Fruit fly (Drosophila melanogaster) whole organism, embryonic: ENCODE measurements around the gene how.
A peak's percentile ranks its signal among the peaks of the same experiment; 100 is the strongest.

Source experiments
- B-H2 ChIP-seq: fragments of 200-800 bp; sonication (Bioruptor generic); optimal IDR thresholded peaks from 2 replicates; lab custom pipeline; 2018; ENCODE audit warnings: missing biosample characterization, mild to moderate bottlenecking, missing genetic modification characterization
- CG10147 ChIP-seq: fragments of 200-800 bp; sonication (Bioruptor generic); optimal IDR thresholded peaks from 2 replicates; lab custom pipeline; 2019; ENCODE audit warnings: missing biosample characterization, mild to moderate bottlenecking, missing genetic modification characterization, moderate library complexity
- CG11456 ChIP-seq: fragments of 200-800 bp; sonication (Bioruptor generic); IDR thresholded peaks from 3 replicates; pipeline ENCODE4 v1.3.6; 2022; ENCODE audit warnings: missing biosample characterization, missing genetic modification characterization
- CG12299 ChIP-seq: fragments of 200-800 bp; sonication (Bioruptor generic); optimal IDR thresholded peaks from 2 replicates; lab custom pipeline; 2018; ENCODE audit warnings: missing biosample characterization, mild to moderate bottlenecking, missing genetic modification characterization
- CG17612 ChIP-seq: fragments of 200-800 bp; sonication (Bioruptor generic); IDR thresholded peaks from 2 replicates; pipeline ENCODE4 v1.3.6; 2022; ENCODE audit warnings: missing biosample characterization, missing genetic modification characterization
- CG17912 ChIP-seq: fragments of 200-800 bp; sonication (Bioruptor generic); optimal IDR thresholded peaks from 2 replicates; lab custom pipeline; 2018; ENCODE audit warnings: missing biosample characterization, mild to moderate bottlenecking, missing genetic modification characterization
- CG18764 ChIP-seq: fragments of 200-800 bp; sonication (Bioruptor generic); optimal IDR thresholded peaks from 3 replicates; lab custom pipeline; 2016; ENCODE audit warnings: missing biosample characterization, missing genetic modification characterization
- CG2875 ChIP-seq: fragments of 200-800 bp; sonication (Bioruptor generic); optimal IDR thresholded peaks from 2 replicates; lab custom pipeline; 2017; ENCODE audit warnings: missing biosample characterization, mild to moderate bottlenecking, missing genetic modification characterization, missing genetic modification reagents
- CG30403 ChIP-seq: fragments of 200-800 bp; sonication (Bioruptor generic); optimal IDR thresholded peaks from 3 replicates; lab custom pipeline; 2016; ENCODE audit warnings: missing biosample characterization, missing genetic modification characterization
- CG3163 ChIP-seq: fragments of 200-800 bp; sonication (Bioruptor generic); optimal IDR thresholded peaks from 3 replicates; lab custom pipeline; 2016; ENCODE audit warnings: missing biosample characterization, missing genetic modification characterization
- CG34422 ChIP-seq: fragments of 200-800 bp; sonication (Bioruptor generic); IDR thresholded peaks from 3 replicates; pipeline ENCODE4 v1.3.6; 2022; ENCODE audit warnings: missing biosample characterization, missing genetic modification characterization
- CG3726 ChIP-seq: fragments of 200-800 bp; sonication (Bioruptor generic); IDR thresholded peaks from 3 replicates; pipeline ENCODE4, ENCODE4 v1.3.6; 2022; ENCODE audit warnings: missing biosample characterization, missing genetic modification characterization
- CG5180 ChIP-seq: fragments of 200-800 bp; sonication (Bioruptor generic); optimal IDR thresholded peaks from 3 replicates; lab custom pipeline; 2017; ENCODE audit warnings: missing biosample characterization, missing genetic modification characterization, mild to moderate bottlenecking, moderate library complexity, missing genetic modification reagents
- CG6689 ChIP-seq: fragments of 200-800 bp; sonication (Bioruptor generic); IDR thresholded peaks from 2 replicates; pipeline ENCODE4 v1.3.6; 2022; ENCODE audit warnings: missing biosample characterization, missing genetic modification characterization
- CG6791 ChIP-seq: fragments of 200-800 bp; sonication (Bioruptor generic); IDR thresholded peaks from 3 replicates; pipeline ENCODE4 v1.3.6; 2022; ENCODE audit warnings: missing biosample characterization, missing genetic modification characterization; ENCODE audit not compliant: partially characterized antibody
- CG7271 ChIP-seq: fragments of 200-800 bp; sonication (Bioruptor generic); optimal IDR thresholded peaks from 2 replicates; lab custom pipeline; 2018; ENCODE audit warnings: missing biosample characterization, mild to moderate bottlenecking, missing genetic modification characterization, moderate library complexity
- CG9932 ChIP-seq: fragments of 200-800 bp; sonication (Bioruptor generic); IDR thresholded peaks from 2 replicates; pipeline ENCODE4 v1.3.6; 2022; ENCODE audit warnings: missing biosample characterization, missing genetic modification characterization
- Camta ChIP-seq: fragments of 200-800 bp; sonication (Bioruptor generic); optimal IDR thresholded peaks from 2 replicates; lab custom pipeline; 2016; ENCODE audit warnings: missing biosample characterization, missing genetic modification characterization
- CkIIα-i1 ChIP-seq: fragments of 200-800 bp; sonication (Bioruptor generic); IDR thresholded peaks from 2 replicates; pipeline ENCODE4 v1.3.6; 2022; ENCODE audit warnings: missing biosample characterization, missing genetic modification characterization
- CrebB ChIP-seq: fragments of 200-800 bp; sonication (Bioruptor generic); optimal IDR thresholded peaks from 3 replicates; lab custom pipeline; 2018; ENCODE audit warnings: missing biosample characterization, mild to moderate bottlenecking, missing genetic modification characterization
- Dll ChIP-seq: fragments of 200-800 bp; sonication (Bioruptor generic); IDR thresholded peaks from 4 replicates; pipeline ENCODE4 v1.3.6; 2022; ENCODE audit warnings: missing biosample characterization, missing genetic modification characterization; ENCODE audit not compliant: partially characterized antibody
- Dref ChIP-seq: fragments of 200-800 bp; sonication (Bioruptor generic); IDR thresholded peaks from 2 replicates; pipeline ENCODE4 v1.3.6; 2022; ENCODE audit warnings: missing biosample characterization, missing genetic modification characterization
- Drgx ChIP-seq: fragments of 200-800 bp; sonication (Bioruptor generic); IDR thresholded peaks from 2 replicates; pipeline ENCODE4 v1.3.6; 2022; ENCODE audit warnings: missing biosample characterization, missing genetic modification characterization
- HHEX ChIP-seq: fragments of 200-800 bp; sonication (Bioruptor generic); optimal IDR thresholded peaks from 3 replicates; lab custom pipeline; 2017; ENCODE audit warnings: missing biosample characterization, mild to moderate bottlenecking, missing genetic modification characterization, missing genetic modification reagents
- Hmx ChIP-seq: fragments of 200-800 bp; sonication (Bioruptor generic); optimal IDR thresholded peaks from 2 replicates; lab custom pipeline; 2016; ENCODE audit warnings: missing biosample characterization, missing genetic modification characterization
- Mrtf ChIP-seq: fragments of 200-800 bp; sonication (Bioruptor generic); IDR thresholded peaks from 3 replicates; pipeline ENCODE4 v1.3.6; 2022; ENCODE audit warnings: missing biosample characterization, missing genetic modification characterization
- Myb ChIP-seq: fragments of 200-800 bp; sonication (Bioruptor generic); optimal IDR thresholded peaks from 2 replicates; lab custom pipeline; 2016; ENCODE audit warnings: missing biosample characterization, missing genetic modification characterization
- Optix ChIP-seq: fragments of 200-800 bp; sonication (Bioruptor generic); IDR thresholded peaks from 3 replicates; pipeline ENCODE4 v1.3.6; 2022; ENCODE audit warnings: missing biosample characterization, missing genetic modification characterization
- Poxn ChIP-seq: fragments of 200-800 bp; sonication (Bioruptor generic); IDR thresholded peaks from 2 replicates; pipeline ENCODE4 v1.3.6; 2022; ENCODE audit warnings: missing biosample characterization, missing genetic modification characterization
- Sox100B ChIP-seq: fragments of 200-800 bp; sonication (Bioruptor generic); optimal IDR thresholded peaks from 3 replicates; lab custom pipeline; 2018; ENCODE audit warnings: missing biosample characterization, mild to moderate bottlenecking, missing genetic modification characterization
- Spps ChIP-seq: fragments of 200-800 bp; sonication (Bioruptor generic); optimal IDR thresholded peaks from 2 replicates; lab custom pipeline; 2018; ENCODE audit warnings: missing biosample characterization, mild to moderate bottlenecking, missing genetic modification characterization
- Xrp1 ChIP-seq: fragments of 200-800 bp; sonication (Bioruptor generic); IDR thresholded peaks from 2 replicates; pipeline ENCODE4 v1.3.6; 2022; ENCODE audit warnings: missing biosample characterization, missing genetic modification characterization
- ato ChIP-seq: fragments of 200-800 bp; sonication (Bioruptor generic); IDR thresholded peaks from 2 replicates; pipeline ENCODE4 v1.3.6; 2022; ENCODE audit warnings: missing biosample characterization, missing genetic modification characterization; ENCODE audit not compliant: partially characterized antibody
- bowl ChIP-seq: fragments of 200-800 bp; sonication (Bioruptor generic); IDR thresholded peaks from 2 replicates; pipeline ENCODE4 v1.3.6; 2022; ENCODE audit warnings: missing biosample characterization, missing genetic modification characterization
- cad ChIP-seq: fragments of >200 bp; optimal IDR thresholded peaks from 2 replicates; lab custom pipeline; 2017; ENCODE audit warnings: missing biosample characterization, missing genetic modification characterization
- cato ChIP-seq: fragments of 200-800 bp; sonication (Bioruptor generic); optimal IDR thresholded peaks from 2 replicates; lab custom pipeline; 2016; ENCODE audit warnings: missing biosample characterization, missing genetic modification characterization, borderline replicate concordance
- caup ChIP-seq: fragments of 200-800 bp; sonication (Bioruptor generic); optimal IDR thresholded peaks from 3 replicates; lab custom pipeline; 2017; ENCODE audit warnings: missing biosample characterization, mild to moderate bottlenecking, missing genetic modification characterization, moderate library complexity; ENCODE audit not compliant: severe bottlenecking
- chif ChIP-seq, 2 experiments: fragments of 200-800 bp; sonication (Bioruptor generic); optimal IDR thresholded peaks; 3 replicates each; lab custom pipeline; 2016; ENCODE audit warnings: missing biosample characterization in 2 of 2, missing genetic modification characterization in 2 of 2
- dan ChIP-seq: fragments of 200-800 bp; sonication (Bioruptor generic); IDR thresholded peaks from 2 replicates; pipeline ENCODE4 v1.3.6; 2022; ENCODE audit warnings: missing biosample characterization, missing genetic modification characterization
- eve ChIP-seq, 2 experiments: fragments of >200 bp; optimal IDR thresholded peaks; 2 replicates each; lab custom pipeline; 2017; ENCODE audit warnings: missing biosample characterization in 2 of 2, missing genetic modification characterization in 2 of 2
- h ChIP-seq: fragments of >200 bp; optimal IDR thresholded peaks from 2 replicates; lab custom pipeline; 2017
- kah ChIP-seq: fragments of 200-800 bp; sonication (Bioruptor generic); optimal IDR thresholded peaks from 2 replicates; lab custom pipeline; 2018; ENCODE audit warnings: missing biosample characterization, mild to moderate bottlenecking, missing genetic modification characterization
- kay ChIP-seq: fragments of 200-800 bp; sonication (Bioruptor generic); optimal IDR thresholded peaks from 2 replicates; lab custom pipeline; 2016; ENCODE audit warnings: missing biosample characterization, missing genetic modification characterization
- onecut ChIP-seq: fragments of 200-800 bp; sonication (Bioruptor generic); IDR thresholded peaks from 2 replicates; pipeline ENCODE4 v1.3.6; 2022; ENCODE audit warnings: missing biosample characterization, missing genetic modification characterization
- ranshi ChIP-seq: fragments of 200-800 bp; sonication (Bioruptor generic); IDR thresholded peaks from 2 replicates; pipeline ENCODE4 v1.3.6; 2022; ENCODE audit warnings: missing biosample characterization, missing genetic modification characterization
- scrt ChIP-seq: fragments of 200-800 bp; sonication (Bioruptor generic); optimal IDR thresholded peaks from 2 replicates; lab custom pipeline; 2018; ENCODE audit warnings: missing biosample characterization, mild to moderate bottlenecking, missing genetic modification characterization, moderate library complexity
- sens-2 ChIP-seq: fragments of 200-800 bp; sonication (Bioruptor generic); IDR thresholded peaks from 2 replicates; pipeline ENCODE4 v1.3.6; 2022; ENCODE audit warnings: missing biosample characterization, missing genetic modification characterization
- sim ChIP-seq: fragments of 200-800 bp; sonication (Bioruptor generic); IDR thresholded peaks from 2 replicates; pipeline ENCODE4 v1.3.6; 2022; ENCODE audit warnings: missing biosample characterization, missing genetic modification characterization
- sug ChIP-seq: fragments of 200-800 bp; optimal IDR thresholded peaks from 2 replicates; lab custom pipeline; 2019; ENCODE audit warnings: missing biosample characterization, mild to moderate bottlenecking, missing genetic modification characterization, moderate library complexity
- tin ChIP-seq: fragments of 200-800 bp; sonication (Bioruptor generic); optimal IDR thresholded peaks from 3 replicates; lab custom pipeline; 2016; ENCODE audit warnings: missing biosample characterization, missing genetic modification characterization
- twi ChIP-seq: fragments of 200-800 bp; optimal IDR thresholded peaks from 2 replicates; lab custom pipeline; 2019; ENCODE audit warnings: missing biosample characterization, mild to moderate bottlenecking, missing genetic modification characterization, moderate library complexity
- zfh2 ChIP-seq: fragments of 200-800 bp; sonication (Bioruptor generic); optimal IDR thresholded peaks from 2 replicates; lab custom pipeline; 2016; ENCODE audit warnings: missing biosample characterization, missing genetic modification characterization

how gene

DNA sequence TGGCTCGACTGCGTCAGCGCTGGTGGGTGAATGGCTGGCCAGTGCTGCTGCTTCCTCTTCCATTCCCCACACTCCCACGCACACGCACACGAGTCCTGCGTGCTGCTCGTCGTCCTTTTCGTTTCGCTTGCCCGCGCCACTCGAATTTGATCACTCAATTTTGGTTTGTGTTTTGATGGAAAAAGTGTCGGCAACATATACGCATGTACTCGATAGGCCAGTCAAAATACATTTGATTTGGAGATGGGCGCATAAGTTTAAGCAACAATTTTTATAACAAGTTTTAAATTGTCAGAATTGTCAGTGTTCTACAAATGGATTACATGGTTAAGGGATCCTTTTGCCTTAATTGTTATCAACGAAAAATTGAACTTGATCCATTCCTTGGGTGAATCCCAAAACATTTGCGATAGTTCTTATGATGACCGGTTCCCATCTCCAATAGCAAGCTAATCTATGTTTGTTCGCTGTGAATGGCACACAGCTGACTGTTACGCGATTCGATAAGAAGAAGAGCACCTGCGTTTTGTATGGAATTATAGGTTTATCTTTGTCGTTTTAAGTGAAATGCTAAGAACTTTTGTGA, 18.9 kb upstream of the how start, which contains the start of the genes Mitofilin and mRpL35 (continued):
- TF ChIP-seq CG30403 (GFP tag; lab: Kevin White, UChicago): peak; percentile 63
- TF ChIP-seq onecut (GFP tag; lab: Robert Waterston, UW): peak; percentile 3; the same call in 1 of the 2 replicates
- peak; percentile 45 for TF ChIP-seq ato
- no peak for TF ChIP-seq Mrtf
- no peak for TF ChIP-seq CG10147 (GFP tag; lab: Kevin White, UChicago)
- peak; percentile 31; the same call in 1 of the 2 replicates for TF ChIP-seq CG6689 (GFP tag; lab: Robert Waterston, UW)
- no peak for TF ChIP-seq sim
- peak; percentile 36 for TF ChIP-seq B-H2 (GFP tag; lab: Kevin White, UChicago)
- TF ChIP-seq kah (GFP tag; lab: Kevin White, UChicago): no peak
- no peak for TF ChIP-seq CG17612
- TF ChIP-seq ranshi (GFP tag; lab: Robert Waterston, UW): no peak
- peak; percentile 81 for TF ChIP-seq zfh2
- TF ChIP-seq Spps (tag; lab: Kevin White, UChicago): no peak
- no peak for TF ChIP-seq CG5180 (GFP tag; lab: Kevin White, UChicago)
- TF ChIP-seq cad (GFP tag; lab: Kevin White, UChicago): no peak
- no peak for TF ChIP-seq Drgx (GFP tag; lab: Robert Waterston, UW)
- no peak for TF ChIP-seq Poxn (GFP tag; lab: Robert Waterston, UW)
- no peak for TF ChIP-seq scrt
- peak; percentile 23 for TF ChIP-seq Camta
- peak; percentile 22; the same call in 2 of the 3 replicates for TF ChIP-seq CG6791 (GFP tag; lab: Robert Waterston, UW)
- TF ChIP-seq Myb: peak; percentile 34
- no peak for TF ChIP-seq h (lab: Kevin White, UChicago)
- no peak for TF ChIP-seq CG3726 (GFP tag; lab: Robert Waterston, UW)
- TF ChIP-seq Dref (GFP tag; lab: Robert Waterston, UW): no peak
- peak; percentile 36 to 52 for TF ChIP-seq chif (GFP tag; optimal IDR thresholded peaks at IDR 0.05; lab: Kevin White, UChicago)
- no peak for TF ChIP-seq dan (GFP tag; lab: Robert Waterston, UW)
- TF ChIP-seq Sox100B (GFP tag; lab: Kevin White, UChicago): no peak
- peak; percentile 31 for TF ChIP-seq sug (tag; lab: Kevin White, UChicago)
- TF ChIP-seq sens-2 (GFP tag; lab: Robert Waterston, UW): no peak
- no peak for TF ChIP-seq CG7271 (tag; lab: Kevin White, UChicago)
- no peak for TF ChIP-seq Xrp1 (GFP tag; lab: Robert Waterston, UW)
- no peak for TF ChIP-seq HHEX
- no peak for TF ChIP-seq CG11456
- TF ChIP-seq CG17912 (GFP tag; lab: Kevin White, UChicago): no peak
- no peak for TF ChIP-seq CG12299
- no peak for TF ChIP-seq CG2875 (GFP tag; lab: Kevin White, UChicago)
- TF ChIP-seq CG3163 (GFP tag; lab: Kevin White, UChicago): peak; percentile 10
- TF ChIP-seq twi (tag; lab: Kevin White, UChicago): no peak
- peak; percentile 61 for TF ChIP-seq CG9932 (GFP tag; lab: Robert Waterston, UW)
- TF ChIP-seq CG18764 (GFP tag; lab: Kevin White, UChicago): no peak
- TF ChIP-seq CkIIα-i1 (GFP tag; lab: Robert Waterston, UW): no peak
- peak; percentile 19 for TF ChIP-seq kay (GFP tag; lab: Kevin White, UChicago)
- TF ChIP-seq Dll (GFP tag; lab: Robert Waterston, UW): peak; percentile 66
- TF ChIP-seq Optix (GFP tag; lab: Robert Waterston, UW): no peak
- TF ChIP-seq bowl (GFP tag; lab: Robert Waterston, UW): no peak
- no peak for TF ChIP-seq cato (GFP tag; lab: Kevin White, UChicago)
- no peak for TF ChIP-seq CrebB (tag; lab: Kevin White, UChicago)
- TF ChIP-seq tin: peak; percentile 9
- no peak for TF ChIP-seq CG34422 (GFP tag; lab: Robert Waterston, UW)
- TF ChIP-seq caup (GFP tag; lab: Kevin White, UChicago): no peak
- no peak for TF ChIP-seq eve (GFP tag; optimal IDR thresholded peaks at IDR 0.05; lab: Kevin White, UChicago)
- TF ChIP-seq Hmx: no peak
